Worm (Caenorhabditis elegans): ENCODE results near the gene T02C1.2.

The T02C1.2 gene

DNA sequence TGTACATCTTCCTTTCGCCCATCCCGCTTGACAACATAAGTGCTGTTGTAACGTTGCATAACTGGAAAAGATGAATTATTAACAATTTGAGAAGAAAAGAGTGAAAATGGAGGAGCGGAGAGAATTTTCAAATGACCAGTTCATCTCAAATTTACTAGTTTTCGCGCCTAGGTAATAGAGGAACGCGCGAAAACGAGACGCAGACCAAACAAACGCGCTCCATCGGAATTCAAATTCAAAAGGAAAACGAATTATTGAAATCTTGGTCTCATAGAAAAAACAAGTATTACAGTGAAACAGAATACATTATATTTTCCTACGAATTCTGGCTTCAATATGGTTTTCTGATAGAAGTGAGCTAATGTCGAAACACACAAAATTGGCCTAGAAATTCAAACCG lies 22.6 kb upstream of the T02C1.2 start:
- TF ChIP-seq sma-3 (GFP tag; optimal IDR thresholded peaks at IDR 0.05), result no peak
- TF ChIP-seq dmd-4 (tag; optimal IDR thresholded peaks at IDR 0.05), result no peak
- no peak for TF ChIP-seq aly-2 (tag; optimal IDR thresholded peaks at IDR 0.05)
- TF ChIP-seq nhr-25 (tag; optimal IDR thresholded peaks at IDR 0.05), result no peak
- no peak for TF ChIP-seq fos-1 (tag; optimal IDR thresholded peaks at IDR 0.05)
- peak; percentile 75 for TF ChIP-seq gmeb-1 (tag; optimal IDR thresholded peaks at IDR 0.05)
- TF ChIP-seq mab-5 (tag; optimal IDR thresholded peaks at IDR 0.05), result no peak
- TF ChIP-seq sma-9 (GFP tag; optimal IDR thresholded peaks at IDR 0.05), result peak; percentile 3
- TF ChIP-seq sma-9 (tag; optimal IDR thresholded peaks at IDR 0.05), result no peak
- peak; percentile 65 for TF ChIP-seq nhr-129 (tag; optimal IDR thresholded peaks at IDR 0.05)
- TF ChIP-seq ama-1 (optimal IDR thresholded peaks at IDR 0.05), result no peak
- TF ChIP-seq snpc-4 (tag; optimal IDR thresholded peaks at IDR 0.05), result no peak
- TF ChIP-seq ztf-11 (tag; optimal IDR thresholded peaks at IDR 0.05), result no peak
- TF ChIP-seq C34F6.9 (tag; optimal IDR thresholded peaks at IDR 0.05), result peak; percentile 61
- no peak for TF ChIP-seq zag-1 (tag; optimal IDR thresholded peaks at IDR 0.05)
- peak; percentile 48 for TF ChIP-seq lin-13 (GFP tag; optimal IDR thresholded peaks at IDR 0.05)
- TF ChIP-seq Y55F3AM.14 (GFP tag; optimal IDR thresholded peaks at IDR 0.05), result no peak
- no peak for TF ChIP-seq peb-1 (tag; optimal IDR thresholded peaks at IDR 0.05)
- TF ChIP-seq F13H6.1 (tag; optimal IDR thresholded peaks at IDR 0.05), result no peak
- TF ChIP-seq elt-3 (tag; optimal IDR thresholded peaks at IDR 0.05), result no peak
- TF ChIP-seq unc-55 (GFP tag; optimal IDR thresholded peaks at IDR 0.05), result peak; percentile 82
- TF ChIP-seq alr-1 (tag; optimal IDR thresholded peaks at IDR 0.05), result no peak
- no peak for TF ChIP-seq ceh-82 (tag; optimal IDR thresholded peaks at IDR 0.05)
- TF ChIP-seq lin-39 (tag; optimal IDR thresholded peaks at IDR 0.05), result no peak
- no peak for TF ChIP-seq nhr-237 (tag; optimal IDR thresholded peaks at IDR 0.05)
- TF ChIP-seq lsy-2 (tag; optimal IDR thresholded peaks at IDR 0.05), result peak in 1 of 2 experiments; percentile 71
- no peak for TF ChIP-seq ceh-16 (tag; optimal IDR thresholded peaks at IDR 0.05)

ce11 chrIII:9228722-9229121 lies 22.1 kb upstream of the T02C1.2 start, which contains the start of gene rnr-1:
rnr-1 (minus strand) TSS chrIII:9228798.
- TF ChIP-seq Y55F3AM.14 (GFP tag; optimal IDR thresholded peaks at IDR 0.05) (no peak), ZK546.5 (tag; optimal IDR thresholded peaks at IDR 0.05) (no peak), gmeb-1 (tag; optimal IDR thresholded peaks at IDR 0.05) (no peak), C34F6.9 (tag; optimal IDR thresholded peaks at IDR 0.05) (no peak), sma-9 (GFP tag; optimal IDR thresholded peaks at IDR 0.05) (no peak), sma-9 (tag; optimal IDR thresholded peaks at IDR 0.05) (no peak), ztf-1 (GFP tag; conservative IDR thresholded peaks at IDR 0.05) (no peak), ama-1 (optimal IDR thresholded peaks at IDR 0.05) (no peak), mab-5 (tag; optimal IDR thresholded peaks at IDR 0.05) (no peak), nhr-77 (tag; optimal IDR thresholded peaks at IDR 0.05) (no peak), skn-1 (tag; optimal IDR thresholded peaks at IDR 0.05) (no peak), nhr-129 (tag; optimal IDR thresholded peaks at IDR 0.05) (no peak), nhr-12 (tag; optimal IDR thresholded peaks at IDR 0.05) (no peak), unc-62 (GFP tag; optimal IDR thresholded peaks at IDR 0.05) (no peak), mdl-1 (tag; optimal IDR thresholded peaks at IDR 0.05) (no peak), ceh-16 (tag; optimal IDR thresholded peaks at IDR 0.05) (no peak), peb-1 (tag; optimal IDR thresholded peaks at IDR 0.05) (no peak)

- TF ChIP-seq mbf-1 (tag; optimal IDR thresholded peaks at IDR 0.05) (no peak), lin-11 (tag; optimal IDR thresholded peaks at IDR 0.05) (no peak), ceh-16 (tag; optimal IDR thresholded peaks at IDR 0.05) (no peak)
These were observed 19.7 kb upstream of the T02C1.2 start, which contains the start of gene T23G5.3 for ce11 chrIII:9231173-9231572. T23G5.3 (minus strand) TSS chrIII:9231273.

DNA sequence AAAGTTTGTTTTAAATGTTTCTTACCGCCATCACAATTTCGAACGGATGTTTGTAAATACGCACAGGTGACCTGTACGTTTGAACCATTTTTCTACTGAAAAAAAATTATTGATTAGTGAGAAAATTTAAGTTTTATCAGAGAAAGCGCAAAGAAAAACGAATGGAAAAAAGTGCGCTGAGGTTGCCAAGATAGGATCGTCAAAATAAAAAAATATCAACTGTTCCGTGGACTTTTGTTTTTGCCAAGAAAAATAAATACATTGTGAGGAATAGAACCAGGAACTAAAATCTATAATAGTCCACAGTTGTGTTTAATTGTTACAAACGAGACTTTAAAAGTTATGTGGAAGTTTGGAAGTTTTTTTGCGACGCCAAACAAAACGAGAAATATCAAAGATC lies 14.6 kb upstream of the T02C1.2 start, which contains the start of gene T23G5.2:
Gene T23G5.2, minus strand, starts transcription at position 101 of the 400 bp plus-strand sequence.
- TF ChIP-seq ZK546.5 (tag; optimal IDR thresholded peaks at IDR 0.05), result no peak

ce11 chrIII:9237626-9238025 lies 13.2 kb upstream of the T02C1.2 start:
- TF ChIP-seq fos-1 (tag; optimal IDR thresholded peaks at IDR 0.05), result peak; percentile 15
- TF ChIP-seq nhr-129 (tag; optimal IDR thresholded peaks at IDR 0.05), result no peak
- peak; percentile 9 for TF ChIP-seq crh-2 (tag; optimal IDR thresholded peaks at IDR 0.05)
- no peak for TF ChIP-seq ztf-11 (tag; optimal IDR thresholded peaks at IDR 0.05)
